Worm (Caenorhabditis elegans) whole organism, young adult: ENCODE measurements around the gene C06H2.7.

Source experiments
- B0019.2 ChIP-seq: fragments of 200-800 bp; sonication (Bioruptor generic); conservative IDR thresholded peaks from 2 replicates; pipeline ENCODE4 v1.3.6; 2022; ENCODE audit warnings: missing genetic modification reagents, missing genetic modification characterization, missing compliant biosample characterization
- B0336.3 ChIP-seq: fragments of 200-800 bp; sonication (Bioruptor generic); IDR thresholded peaks from 2 replicates; pipeline ENCODE4 v1.3.6; 2022; ENCODE audit warnings: missing genetic modification characterization, missing compliant biosample characterization
- T26A5.8 ChIP-seq: sonication (generic microtip); optimal IDR thresholded peaks from 2 replicates; lab custom pipeline; 2016; ENCODE audit warnings: missing genetic modification characterization, missing compliant biosample characterization
- Y79H2A.3 ChIP-seq: fragments of 200-800 bp; sonication (Bioruptor generic); conservative IDR thresholded peaks from 2 replicates; pipeline ENCODE4 v1.3.6; 2022; ENCODE audit warnings: missing genetic modification reagents, missing genetic modification characterization, missing compliant biosample characterization
- ama-1 ChIP-seq, 3 experiments: fragments of 150-350 bp in 1 of 3; sonication (generic microtip) in 2 of 3; optimal IDR thresholded peaks; 2 replicates each; lab custom pipeline; 2014 to 2018; ENCODE audit warnings: missing biosample characterization in 2 of 3, missing genetic modification characterization in 2 of 3, missing genetic modification reagents in 2 of 3
- aptf-2 ChIP-seq: fragments of 200-800 bp; sonication (Bioruptor generic); conservative IDR thresholded peaks from 2 replicates; pipeline ENCODE4 v1.3.6; 2022; ENCODE audit warnings: missing genetic modification reagents, missing genetic modification characterization, missing compliant biosample characterization
- athp-1 ChIP-seq: sonication (generic microtip); optimal IDR thresholded peaks from 2 replicates; lab custom pipeline; 2017; ENCODE audit warnings: mild to moderate bottlenecking, missing genetic modification characterization, missing compliant biosample characterization
- attf-3 ChIP-seq: fragments of 200-800 bp; sonication (Bioruptor generic); conservative IDR thresholded peaks from 2 replicates; pipeline ENCODE4 v1.3.6; 2022; ENCODE audit warnings: missing genetic modification reagents, missing genetic modification characterization, missing compliant biosample characterization
- attf-5 ChIP-seq: fragments of 200-800 bp; sonication (Bioruptor generic); optimal IDR thresholded peaks from 2 replicates; lab custom pipeline; 2018; ENCODE audit warnings: mild to moderate bottlenecking, missing genetic modification characterization, missing compliant biosample characterization
- bed-1 ChIP-seq: fragments of 200-800 bp; sonication (Bioruptor generic); IDR thresholded peaks from 2 replicates; pipeline ENCODE4 v1.3.6; 2022; ENCODE audit warnings: missing genetic modification reagents, missing genetic modification characterization, missing compliant biosample characterization
- cebp-1 ChIP-seq, 2 experiments: fragments of 200-800 bp in 1 of 2; sonication (Bioruptor generic) in 1 of 2; sonication (generic microtip) in 1 of 2; IDR thresholded peaks in 1 of 2; optimal IDR thresholded peaks in 1 of 2; 2 replicates each; pipeline versions ENCODE4 v1.3.6 to Lab custom; 2017 to 2022; ENCODE audit warnings: missing compliant biosample characterization in 2 of 2, missing genetic modification characterization in 2 of 2, mild to moderate bottlenecking in 1 of 2, missing genetic modification reagents in 1 of 2, moderate library complexity in 1 of 2
- ceh-100 ChIP-seq: fragments of 200-800 bp; sonication (Bioruptor generic); IDR thresholded peaks from 2 replicates; pipeline ENCODE4 v1.3.6; 2022; ENCODE audit warnings: missing genetic modification reagents, missing genetic modification characterization, missing compliant biosample characterization
- ceh-27 ChIP-seq: fragments of 200-800 bp; sonication (Bioruptor generic); optimal IDR thresholded peaks from 2 replicates; lab custom pipeline; 2018; ENCODE audit warnings: mild to moderate bottlenecking, missing genetic modification characterization, moderate library complexity, missing compliant biosample characterization
- ceh-40 ChIP-seq: fragments of 200-800 bp; sonication (Bioruptor generic); IDR thresholded peaks from 2 replicates; pipeline ENCODE4 v1.3.6; 2022; ENCODE audit warnings: missing genetic modification characterization, missing compliant biosample characterization
- die-1 ChIP-seq: sonication (generic microtip); optimal IDR thresholded peaks from 2 replicates; lab custom pipeline; 2016; ENCODE audit warnings: missing genotype, mild to moderate bottlenecking, missing genetic modification characterization, missing compliant biosample characterization
- dpff-1 ChIP-seq: sonication (generic microtip); optimal IDR thresholded peaks from 2 replicates; lab custom pipeline; 2017; ENCODE audit warnings: mild to moderate bottlenecking, missing genetic modification characterization, missing compliant biosample characterization
- efl-1 ChIP-seq: fragments of 150-350 bp; optimal IDR thresholded peaks from 2 replicates; lab custom pipeline; 2014; ENCODE audit warnings: missing biosample characterization, missing genetic modification reagents, missing genetic modification characterization
- gei-17 ChIP-seq: fragments of 200-800 bp; sonication (Bioruptor generic); optimal IDR thresholded peaks from 2 replicates; lab custom pipeline; 2018; ENCODE audit warnings: mild to moderate bottlenecking, missing genetic modification characterization, missing compliant biosample characterization
- hlh-26 ChIP-seq: fragments of 200-800 bp; sonication (Bioruptor generic); conservative IDR thresholded peaks from 2 replicates; pipeline ENCODE4 v1.3.6; 2022; ENCODE audit warnings: missing genetic modification reagents, missing genetic modification characterization, missing compliant biosample characterization
- hmg-1.2 ChIP-seq: fragments of 200-800 bp; sonication (Bioruptor generic); IDR thresholded peaks from 2 replicates; pipeline ENCODE4 v1.3.6; 2022; ENCODE audit warnings: missing genetic modification reagents, missing genetic modification characterization, missing compliant biosample characterization
- hmg-20 ChIP-seq: fragments of 200-800 bp; sonication (Bioruptor generic); IDR thresholded peaks from 2 replicates; pipeline ENCODE4 v1.3.6; 2022; ENCODE audit warnings: missing genetic modification reagents, missing genetic modification characterization, missing compliant biosample characterization
- hrde-1 ChIP-seq: sonication (generic microtip); optimal IDR thresholded peaks from 2 replicates; lab custom pipeline; 2016; ENCODE audit warnings: missing genetic modification characterization, mild to moderate bottlenecking, missing compliant biosample characterization, moderate library complexity, missing genotype, missing genetic modification reagents, borderline replicate concordance
- hsf-1 ChIP-seq: fragments of 200-800 bp; sonication (Bioruptor generic); IDR thresholded peaks from 2 replicates; pipeline ENCODE4 v1.3.6; 2022; ENCODE audit warnings: missing genetic modification reagents, missing genetic modification characterization, missing compliant biosample characterization
- let-526 ChIP-seq: fragments of 200-800 bp; sonication (Bioruptor generic); IDR thresholded peaks from 2 replicates; pipeline ENCODE4 v1.3.6; 2022; ENCODE audit warnings: missing genetic modification reagents, missing genetic modification characterization, missing compliant biosample characterization
- let-607 ChIP-seq, 2 experiments: fragments of 200-800 bp in 1 of 2; sonication (Bioruptor generic) in 1 of 2; sonication (generic microtip) in 1 of 2; optimal IDR thresholded peaks; 2 replicates each; lab custom pipeline; 2016 to 2018; ENCODE audit warnings: mild to moderate bottlenecking in 2 of 2, missing compliant biosample characterization in 2 of 2, missing genetic modification characterization in 2 of 2, moderate library complexity in 2 of 2, missing genotype in 1 of 2
- lin-40 ChIP-seq: sonication (generic microtip); optimal IDR thresholded peaks from 2 replicates; lab custom pipeline; 2016; ENCODE audit warnings: missing genetic modification characterization, mild to moderate bottlenecking, missing compliant biosample characterization, missing genotype, missing genetic modification reagents
- lin-54 ChIP-seq: fragments of 200-800 bp; sonication (Bioruptor generic); optimal IDR thresholded peaks from 2 replicates; lab custom pipeline; 2018; ENCODE audit warnings: mild to moderate bottlenecking, missing genetic modification characterization, missing compliant biosample characterization
- lir-1 ChIP-seq: fragments of 200-800 bp; sonication (Bioruptor generic); conservative IDR thresholded peaks from 2 replicates; pipeline ENCODE4 v1.3.6; 2022; ENCODE audit warnings: missing genetic modification reagents, missing genetic modification characterization, missing compliant biosample characterization
- madf-3 ChIP-seq: fragments of 200-800 bp; sonication (Bioruptor generic); IDR thresholded peaks from 2 replicates; pipeline ENCODE4 v1.3.6; 2022; ENCODE audit warnings: missing genetic modification reagents, missing genetic modification characterization, missing compliant biosample characterization
- madf-6 ChIP-seq: fragments of 200-800 bp; sonication (Bioruptor generic); IDR thresholded peaks from 2 replicates; pipeline ENCODE4 v1.3.6; 2022; ENCODE audit warnings: missing genetic modification reagents, missing genetic modification characterization, missing compliant biosample characterization
- mxl-1 ChIP-seq: sonication (generic microtip); optimal IDR thresholded peaks from 2 replicates; lab custom pipeline; 2016; ENCODE audit warnings: missing genetic modification characterization, missing compliant biosample characterization
- nfya-1 ChIP-seq: sonication (generic microtip); optimal IDR thresholded peaks from 2 replicates; lab custom pipeline; 2017; ENCODE audit warnings: antibody characterized with exemption, missing compliant biosample characterization, missing genetic modification characterization, borderline replicate concordance; ENCODE audit not compliant: insufficient read depth
- nfyb-1 ChIP-seq: fragments of 200-800 bp; sonication (Bioruptor generic); IDR thresholded peaks from 2 replicates; pipeline ENCODE4 v1.3.6; 2022; ENCODE audit warnings: missing genetic modification reagents, missing genetic modification characterization, missing compliant biosample characterization
- nhr-120 ChIP-seq: fragments of 200-800 bp; sonication (Bioruptor generic); IDR thresholded peaks from 2 replicates; pipeline ENCODE4 v1.3.6; 2022; ENCODE audit warnings: missing genetic modification characterization, missing compliant biosample characterization
- nhr-179 ChIP-seq: sonication (generic microtip); optimal IDR thresholded peaks from 2 replicates; lab custom pipeline; 2016; ENCODE audit warnings: mild to moderate bottlenecking, missing genetic modification characterization, missing compliant biosample characterization
- nhr-27 ChIP-seq: fragments of 200-800 bp; sonication (Bioruptor generic); optimal IDR thresholded peaks from 2 replicates; lab custom pipeline; 2018; ENCODE audit warnings: mild to moderate bottlenecking, missing genetic modification characterization, moderate library complexity, missing compliant biosample characterization
- nhr-80 ChIP-seq: sonication (generic microtip); optimal IDR thresholded peaks from 2 replicates; lab custom pipeline; 2016; ENCODE audit warnings: missing genetic modification characterization, missing compliant biosample characterization
- pbrm-1 ChIP-seq: fragments of 200-800 bp; sonication (Bioruptor generic); IDR thresholded peaks from 2 replicates; pipeline ENCODE4 v1.3.6; 2022; ENCODE audit warnings: missing genetic modification reagents, missing genetic modification characterization, missing compliant biosample characterization
- rcor-1 ChIP-seq: fragments of 200-800 bp; sonication (Bioruptor generic); IDR thresholded peaks from 2 replicates; pipeline ENCODE4 v1.3.6; 2022; ENCODE audit warnings: missing genetic modification reagents, missing genetic modification characterization, missing compliant biosample characterization
- rec-8 ChIP-seq, 2 experiments: sonication (generic microtip); optimal IDR thresholded peaks; 2 replicates each; lab custom pipeline; 2016; ENCODE audit warnings: mild to moderate bottlenecking in 2 of 2, missing genetic modification characterization in 2 of 2, missing genetic modification reagents in 2 of 2, missing genotype in 2 of 2, missing biosample characterization in 1 of 2, missing compliant biosample characterization in 1 of 2, moderate library complexity in 1 of 2
- repo-1 ChIP-seq: sonication (generic microtip); optimal IDR thresholded peaks from 2 replicates; lab custom pipeline; 2017; ENCODE audit warnings: mild to moderate bottlenecking, missing genetic modification characterization, missing compliant biosample characterization
- somi-1 ChIP-seq: fragments of 200-800 bp; sonication (Bioruptor generic); optimal IDR thresholded peaks from 2 replicates; lab custom pipeline; 2018; ENCODE audit warnings: mild to moderate bottlenecking, missing genetic modification characterization, missing compliant biosample characterization
- tbp1 ChIP-seq: fragments of 200-800 bp; sonication (Bioruptor generic); optimal IDR thresholded peaks from 2 replicates; lab custom pipeline; 2018; ENCODE audit warnings: mild to moderate bottlenecking, missing genetic modification characterization, missing compliant biosample characterization
- unc-130 ChIP-seq: sonication (generic microtip); optimal IDR thresholded peaks from 2 replicates; lab custom pipeline; 2016; ENCODE audit warnings: missing genetic modification reagents, missing genetic modification characterization, missing compliant biosample characterization
- xnd-1 ChIP-seq: sonication (generic microtip); optimal IDR thresholded peaks from 2 replicates; lab custom pipeline; 2016; ENCODE audit warnings: missing genotype, missing genetic modification reagents, missing genetic modification characterization, missing compliant biosample characterization
- zfh-2 ChIP-seq: fragments of 200-800 bp; sonication (Bioruptor generic); conservative IDR thresholded peaks from 2 replicates; pipeline ENCODE4 v1.3.6; 2022; ENCODE audit warnings: missing genetic modification reagents, missing genetic modification characterization, missing compliant biosample characterization
- ztf-26 ChIP-seq: sonication (generic microtip); optimal IDR thresholded peaks from 2 replicates; lab custom pipeline; 2017; ENCODE audit warnings: missing genetic modification characterization, missing compliant biosample characterization

C06H2.7 gene

ce11 chrV:11118179-11118725 lies 26.3 kb downstream of the C06H2.7 start:
- TF ChIP-seq xnd-1 (tag; lab: Kevin White, UChicago), result no peak
- no peak for TF ChIP-seq B0019.2 (GFP tag; lab: Robert Waterston, UW)
- TF ChIP-seq athp-1 (tag; lab: Kevin White, UChicago), result no peak
- peak; percentile 30; the same call in 1 of the 2 replicates for TF ChIP-seq pbrm-1 (GFP tag; lab: Robert Waterston, UW)
- no peak for TF ChIP-seq hmg-20 (GFP tag; lab: Robert Waterston, UW)
- no peak for TF ChIP-seq nhr-80
- TF ChIP-seq mxl-1 (tag; lab: Kevin White, UChicago), result no peak
- TF ChIP-seq let-526 (GFP tag; lab: Robert Waterston, UW), result peak; percentile 51; the same call in 1 of the 2 replicates
- TF ChIP-seq repo-1, result peak; percentile 20
- TF ChIP-seq madf-3, result 0 out of 2 replicates have a peak, but pooled peaks have one; percentile 39
- no peak for TF ChIP-seq aptf-2
- TF ChIP-seq attf-3 (GFP tag; lab: Robert Waterston, UW), result no peak
- no peak for TF ChIP-seq ceh-40 (GFP tag; lab: Robert Waterston, UW)
- no peak for TF ChIP-seq lir-1 (GFP tag; lab: Robert Waterston, UW)
- TF ChIP-seq somi-1 (GFP tag; lab: Kevin White, UChicago), result peak; percentile 53
- no peak for TF ChIP-seq dpff-1 (tag; lab: Kevin White, UChicago)
- no peak; the same call in 1 of the 2 replicates for TF ChIP-seq Y79H2A.3 (GFP tag; lab: Robert Waterston, UW)
- TF ChIP-seq nhr-179, result no peak
- no peak for TF ChIP-seq ceh-100
- no peak for TF ChIP-seq nfya-1
- peak; percentile 41 for TF ChIP-seq hrde-1 (tag; lab: Kevin White, UChicago)
- TF ChIP-seq cebp-1 (GFP tag; IDR thresholded peaks at IDR 0.05; lab: Robert Waterston, UW), result no peak
- peak; percentile 43 for TF ChIP-seq cebp-1 (tag; optimal IDR thresholded peaks at IDR 0.05; lab: Kevin White, UChicago)
- TF ChIP-seq die-1 (tag; lab: Kevin White, UChicago), result no peak
- TF ChIP-seq nhr-120 (GFP tag; lab: Robert Waterston, UW), result no peak
- TF ChIP-seq lin-54 (GFP tag; lab: Kevin White, UChicago), result no peak
- TF ChIP-seq gei-17 (GFP tag; lab: Kevin White, UChicago), result no peak
- TF ChIP-seq B0336.3 (GFP tag; lab: Robert Waterston, UW), result peak; percentile 41; the same call in 1 of the 2 replicates
- 0 out of 2 replicates have a peak, but pooled peaks have one; percentile 11 for TF ChIP-seq hsf-1 (GFP tag; lab: Robert Waterston, UW)
- no peak for TF ChIP-seq T26A5.8 (tag; lab: Kevin White, UChicago)
- peak in 1 of 2 experiments; percentile 28 for TF ChIP-seq let-607 (tag; optimal IDR thresholded peaks at IDR 0.05; lab: Kevin White, UChicago)
- no peak for TF ChIP-seq unc-130 (GFP tag; lab: Kevin White, UChicago)
- no peak for TF ChIP-seq hmg-1.2 (GFP tag; lab: Robert Waterston, UW)
- peak; percentile 3 for TF ChIP-seq ztf-26 (tag; lab: Kevin White, UChicago)
- no peak for TF ChIP-seq madf-6 (GFP tag; lab: Robert Waterston, UW)
- no peak for TF ChIP-seq hlh-26 (GFP tag; lab: Robert Waterston, UW)
- no peak for TF ChIP-seq nhr-27
- TF ChIP-seq nfyb-1 (GFP tag; lab: Robert Waterston, UW), result 0 out of 2 replicates have a peak, but pooled peaks have one; percentile 13
- no peak for TF ChIP-seq ama-1 (optimal IDR thresholded peaks at IDR 0.05; lab: Kevin White, UChicago)
- no peak for TF ChIP-seq ama-1 (GFP tag; optimal IDR thresholded peaks at IDR 0.05; lab: Kevin White, UChicago)
- TF ChIP-seq efl-1 (GFP tag; lab: Kevin White, UChicago), result no peak
- TF ChIP-seq rcor-1, result no peak
- no peak for TF ChIP-seq bed-1 (GFP tag; lab: Robert Waterston, UW)
- peak; percentile 20 for TF ChIP-seq lin-40
- TF ChIP-seq ceh-27 (GFP tag; lab: Kevin White, UChicago), result no peak
- no peak for TF ChIP-seq rec-8 (tag; optimal IDR thresholded peaks at IDR 0.05; lab: Kevin White, UChicago)
- TF ChIP-seq tbp1, result no peak
- no peak for TF ChIP-seq attf-5 (GFP tag; lab: Kevin White, UChicago)
- TF ChIP-seq zfh-2, result no peak
